Fruit fly (Drosophila melanogaster) whole organism, prepupa: ENCODE results near the gene CG42830.

ENCODE experiments used
- Blimp-1 ChIP-seq: fragments of 200-800 bp; sonication (Bioruptor generic); optimal IDR thresholded peaks from 3 replicates; lab custom pipeline; 2017; ENCODE audit warnings: missing biosample characterization, missing genetic modification characterization, mild to moderate bottlenecking, moderate library complexity, missing genetic modification reagents
- CG10631 ChIP-seq: fragments of 200-800 bp; sonication (Bioruptor generic); optimal IDR thresholded peaks from 2 replicates; lab custom pipeline; 2016; ENCODE audit warnings: missing biosample characterization, missing genetic modification characterization
- CG10669 ChIP-seq: fragments of 200-800 bp; sonication (Bioruptor generic); optimal IDR thresholded peaks from 3 replicates; lab custom pipeline; 2018; ENCODE audit warnings: missing biosample characterization, mild to moderate bottlenecking, missing genetic modification characterization, moderate library complexity
- CG11294 ChIP-seq: fragments of 200-800 bp; sonication (Bioruptor generic); IDR thresholded peaks from 2 replicates; pipeline ENCODE4 v1.3.6; 2022; ENCODE audit warnings: missing biosample characterization, missing genetic modification characterization
- CG11762 ChIP-seq: fragments of 200-800 bp; sonication (Bioruptor generic); optimal IDR thresholded peaks from 3 replicates; lab custom pipeline; 2016; ENCODE audit warnings: missing biosample characterization, missing genetic modification characterization; ENCODE audit not compliant: insufficient read depth
- CG11902 ChIP-seq: fragments of 200-800 bp; sonication (Bioruptor generic); optimal IDR thresholded peaks from 3 replicates; lab custom pipeline; 2016; ENCODE audit warnings: missing biosample characterization, missing genetic modification characterization
- CG15336 ChIP-seq: fragments of 200-800 bp; sonication (Bioruptor generic); IDR thresholded peaks from 2 replicates; pipeline ENCODE4 v1.3.6; 2022; ENCODE audit warnings: missing biosample characterization, missing genetic modification characterization
- CG1621 ChIP-seq: fragments of 200-800 bp; sonication (Bioruptor generic); optimal IDR thresholded peaks from 3 replicates; lab custom pipeline; 2018; ENCODE audit warnings: missing biosample characterization, mild to moderate bottlenecking, missing genetic modification characterization
- CG16779 ChIP-seq: fragments of 200-800 bp; sonication (Bioruptor generic); optimal IDR thresholded peaks from 3 replicates; lab custom pipeline; 2017; ENCODE audit warnings: missing biosample characterization, mild to moderate bottlenecking, missing genetic modification characterization
- CG3032 ChIP-seq: fragments of 200-800 bp; optimal IDR thresholded peaks from 2 replicates; lab custom pipeline; 2019; ENCODE audit warnings: missing biosample characterization, mild to moderate bottlenecking, missing genetic modification characterization, moderate library complexity
- CG31627 ChIP-seq: fragments of 200-800 bp; sonication (Bioruptor generic); optimal IDR thresholded peaks from 3 replicates; lab custom pipeline; 2016; ENCODE audit warnings: missing biosample characterization, missing genetic modification characterization
- CG32006 ChIP-seq: fragments of 200-800 bp; sonication (Bioruptor generic); optimal IDR thresholded peaks from 3 replicates; lab custom pipeline; 2017; ENCODE audit warnings: missing biosample characterization, mild to moderate bottlenecking, missing genetic modification characterization
- CG3919 ChIP-seq: fragments of 200-800 bp; sonication (Bioruptor generic); optimal IDR thresholded peaks from 3 replicates; lab custom pipeline; 2016; ENCODE audit warnings: missing biosample characterization, missing genetic modification characterization
- CG4318 ChIP-seq: fragments of 200-800 bp; sonication (Bioruptor generic); optimal IDR thresholded peaks from 3 replicates; lab custom pipeline; 2017; ENCODE audit warnings: missing biosample characterization, mild to moderate bottlenecking, missing genetic modification characterization
- CG6163 ChIP-seq: fragments of 200-800 bp; sonication (Bioruptor generic); IDR thresholded peaks from 3 replicates; pipeline ENCODE4 v1.3.6; 2022; ENCODE audit warnings: missing biosample characterization, missing genetic modification characterization
- CG6276 ChIP-seq: fragments of 200-800 bp; sonication (Bioruptor generic); optimal IDR thresholded peaks from 2 replicates; lab custom pipeline; 2017; ENCODE audit warnings: missing biosample characterization, mild to moderate bottlenecking, missing genetic modification characterization
- CG6792 ChIP-seq: fragments of 200-800 bp; sonication (Bioruptor generic); optimal IDR thresholded peaks from 3 replicates; lab custom pipeline; 2016; ENCODE audit warnings: missing biosample characterization, missing genetic modification characterization
- CG6854 ChIP-seq: fragments of 200-800 bp; sonication (Bioruptor generic); optimal IDR thresholded peaks from 2 replicates; lab custom pipeline; 2017; ENCODE audit warnings: missing biosample characterization, mild to moderate bottlenecking, missing genetic modification characterization
- CG7368 ChIP-seq: fragments of 200-800 bp; sonication (Bioruptor generic); optimal IDR thresholded peaks from 3 replicates; lab custom pipeline; 2016; ENCODE audit warnings: missing biosample characterization, missing genetic modification characterization
- CG8319 ChIP-seq: fragments of 200-800 bp; sonication (Bioruptor generic); optimal IDR thresholded peaks from 3 replicates; lab custom pipeline; 2016; ENCODE audit warnings: missing biosample characterization, missing genetic modification characterization
- CG8632 ChIP-seq: fragments of 200-800 bp; sonication (Bioruptor generic); optimal IDR thresholded peaks from 3 replicates; lab custom pipeline; 2016; ENCODE audit warnings: missing biosample characterization, missing genetic modification characterization
- Eip75B ChIP-seq: fragments of 200-800 bp; sonication (Bioruptor generic); optimal IDR thresholded peaks from 3 replicates; lab custom pipeline; 2016; ENCODE audit warnings: missing biosample characterization, missing genetic modification characterization
- Eip78C ChIP-seq: fragments of 200-800 bp; sonication (Bioruptor generic); peaks from one replicate; lab custom pipeline; 2016; ENCODE audit warnings: missing biosample characterization, missing genetic modification characterization
- Eip93F ChIP-seq: fragments of 200-800 bp; sonication (Bioruptor generic); optimal IDR thresholded peaks from 2 replicates; lab custom pipeline; 2016; ENCODE audit warnings: missing biosample characterization, mild to moderate bottlenecking, missing genetic modification characterization
- Ets21C ChIP-seq: fragments of 200-800 bp; sonication (Bioruptor generic); optimal IDR thresholded peaks from 3 replicates; lab custom pipeline; 2016; ENCODE audit warnings: missing biosample characterization, missing genetic modification characterization
- Ets96B ChIP-seq: fragments of 200-800 bp; optimal IDR thresholded peaks from 2 replicates; lab custom pipeline; 2019; ENCODE audit warnings: missing biosample characterization, mild to moderate bottlenecking, missing genetic modification characterization, moderate library complexity
- Gug ChIP-seq: fragments of 200-800 bp; sonication (Bioruptor generic); IDR thresholded peaks from 2 replicates; pipeline ENCODE4 v1.3.6; 2022; ENCODE audit warnings: missing biosample characterization, missing genetic modification characterization
- Hr39 ChIP-seq: fragments of 200-800 bp; sonication (Bioruptor generic); optimal IDR thresholded peaks from 2 replicates; lab custom pipeline; 2016; ENCODE audit warnings: missing biosample characterization, missing genetic modification characterization
- Met ChIP-seq: fragments of 200-800 bp; sonication (Bioruptor generic); optimal IDR thresholded peaks from 3 replicates; lab custom pipeline; 2016; ENCODE audit warnings: missing biosample characterization, missing genetic modification characterization
- OdsH ChIP-seq: fragments of 200-800 bp; sonication (Bioruptor generic); optimal IDR thresholded peaks from 3 replicates; lab custom pipeline; 2016; ENCODE audit warnings: missing biosample characterization, missing genetic modification characterization
- Smox ChIP-seq: fragments of 200-800 bp; sonication (Bioruptor generic); optimal IDR thresholded peaks from 3 replicates; lab custom pipeline; 2016; ENCODE audit warnings: missing biosample characterization, missing genetic modification characterization
- Sox102F ChIP-seq: fragments of 200-800 bp; sonication (Bioruptor generic); optimal IDR thresholded peaks from 2 replicates; lab custom pipeline; 2016; ENCODE audit warnings: missing biosample characterization, mild to moderate bottlenecking, missing genetic modification characterization
- Sox14 ChIP-seq: fragments of 200-800 bp; sonication (Bioruptor generic); optimal IDR thresholded peaks from 3 replicates; lab custom pipeline; 2016; ENCODE audit warnings: missing biosample characterization, missing genetic modification characterization
- achi ChIP-seq: fragments of 200-800 bp; sonication (Bioruptor generic); optimal IDR thresholded peaks from 3 replicates; lab custom pipeline; 2016; ENCODE audit warnings: missing biosample characterization, missing genetic modification characterization
- acj6 ChIP-seq: fragments of 200-800 bp; sonication (Bioruptor generic); optimal IDR thresholded peaks from 3 replicates; lab custom pipeline; 2016; ENCODE audit warnings: missing biosample characterization, missing genetic modification characterization
- cyc ChIP-seq: fragments of 200-800 bp; sonication (Bioruptor generic); optimal IDR thresholded peaks from 3 replicates; lab custom pipeline; 2016; ENCODE audit warnings: missing biosample characterization, missing genetic modification characterization
- eg ChIP-seq: fragments of 200-800 bp; sonication (Bioruptor generic); IDR thresholded peaks from 3 replicates; pipeline ENCODE4 v1.3.6; 2022; ENCODE audit warnings: missing biosample characterization, missing genetic modification characterization
- esn ChIP-seq: fragments of 200-800 bp; sonication (Bioruptor generic); optimal IDR thresholded peaks from 2 replicates; lab custom pipeline; 2016; ENCODE audit warnings: missing biosample characterization, mild to moderate bottlenecking, missing genetic modification characterization, moderate library complexity
- fd59A ChIP-seq: fragments of 200-800 bp; sonication (Bioruptor generic); optimal IDR thresholded peaks from 2 replicates; lab custom pipeline; 2017; ENCODE audit warnings: missing biosample characterization, mild to moderate bottlenecking, missing genetic modification characterization, missing genetic modification reagents
- fd85E ChIP-seq: fragments of 200-800 bp; sonication (Bioruptor generic); optimal IDR thresholded peaks from 3 replicates; lab custom pipeline; 2016; ENCODE audit warnings: missing biosample characterization, missing genetic modification characterization
- fkh ChIP-seq: fragments of 200-800 bp; sonication (Bioruptor generic); optimal IDR thresholded peaks from 3 replicates; lab custom pipeline; 2017; ENCODE audit warnings: missing biosample characterization, mild to moderate bottlenecking, missing genetic modification characterization, moderate library complexity
- lz ChIP-seq: fragments of 200-800 bp; sonication (Bioruptor generic); optimal IDR thresholded peaks from 3 replicates; lab custom pipeline; 2016; ENCODE audit warnings: missing biosample characterization, missing genetic modification characterization
- net ChIP-seq: fragments of 200-800 bp; sonication (Bioruptor generic); optimal IDR thresholded peaks from 3 replicates; lab custom pipeline; 2016; ENCODE audit warnings: missing biosample characterization, missing genetic modification characterization
- pdm3 ChIP-seq: fragments of 200-800 bp; sonication (Bioruptor generic); optimal IDR thresholded peaks from 3 replicates; lab custom pipeline; 2016; ENCODE audit warnings: missing biosample characterization, missing genetic modification characterization
- salr ChIP-seq, 2 experiments: fragments of 200-800 bp; sonication (Bioruptor generic); optimal IDR thresholded peaks; 3 replicates each; lab custom pipeline; 2016 to 2018; ENCODE audit warnings: missing biosample characterization in 2 of 2, missing genetic modification characterization in 2 of 2, mild to moderate bottlenecking in 1 of 2
- ss ChIP-seq, 2 experiments: fragments of 200-800 bp; sonication (Bioruptor generic); optimal IDR thresholded peaks; 2 replicates in 1 of 2; 3 replicates in 1 of 2; lab custom pipeline; 2017 to 2018; ENCODE audit warnings: mild to moderate bottlenecking in 2 of 2, missing biosample characterization in 2 of 2, missing genetic modification characterization in 2 of 2, moderate library complexity in 1 of 2
- svp ChIP-seq: fragments of 200-800 bp; sonication (Bioruptor generic); peaks from one replicate; lab custom pipeline; 2016; ENCODE audit warnings: missing biosample characterization, missing genetic modification characterization
- topi ChIP-seq: fragments of 200-800 bp; sonication (Bioruptor generic); optimal IDR thresholded peaks from 3 replicates; lab custom pipeline; 2016; ENCODE audit warnings: missing biosample characterization, missing genetic modification characterization
- vri ChIP-seq: fragments of 200-800 bp; sonication (Bioruptor generic); optimal IDR thresholded peaks from 3 replicates; lab custom pipeline; 2016; ENCODE audit warnings: missing biosample characterization, mild to moderate bottlenecking, missing genetic modification characterization

The CG42830 gene

DNA sequence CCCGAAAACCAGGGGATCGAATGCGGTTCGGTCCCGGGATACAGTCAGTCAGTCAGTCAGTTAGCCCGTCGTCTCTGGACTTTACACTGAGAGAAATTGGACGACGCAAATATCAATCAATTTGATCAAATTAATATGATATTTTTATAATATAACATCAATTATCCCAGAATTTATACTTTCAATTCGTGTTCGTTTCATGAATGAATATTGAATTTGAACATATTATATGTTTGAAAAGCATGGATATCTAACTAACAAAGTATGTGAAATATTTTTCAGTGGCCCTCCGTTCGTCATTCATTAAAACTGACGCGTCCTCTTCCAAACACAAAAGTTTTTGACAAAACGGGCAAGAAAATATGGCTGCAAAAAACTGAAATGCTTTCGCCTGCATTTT is 30.5 kb downstream of the CG42830 start (continued):
- no peak for TF ChIP-seq CG16779 (tag; lab: Kevin White, UChicago)
- TF ChIP-seq cyc (GFP tag; lab: Kevin White, UChicago) = peak; percentile 56
- TF ChIP-seq Sox102F (GFP tag; lab: Kevin White, UChicago) = peak; percentile 61
- no peak for TF ChIP-seq fd85E
- TF ChIP-seq Met (GFP tag; lab: Kevin White, UChicago) = peak; percentile 59
- peak; percentile 23 for TF ChIP-seq vri
- 0 out of 3 replicates have a peak, but pooled peaks have one; percentile 15 for TF ChIP-seq CG6163
- TF ChIP-seq CG11294 (GFP tag; lab: Robert Waterston, UW) = no peak
- TF ChIP-seq CG10631 (GFP tag; lab: Kevin White, UChicago) = peak; percentile 25
- TF ChIP-seq fkh (GFP tag; lab: Kevin White, UChicago) = no peak
- peak; percentile 2 for TF ChIP-seq Eip93F (GFP tag; lab: Kevin White, UChicago)
- TF ChIP-seq Smox (GFP tag; lab: Kevin White, UChicago) = peak; percentile 74
- peak; percentile 52 for TF ChIP-seq Hr39 (GFP tag; lab: Kevin White, UChicago)
- TF ChIP-seq pdm3 = peak; percentile 45
- TF ChIP-seq topi (GFP tag; lab: Kevin White, UChicago) = peak; percentile 65
- TF ChIP-seq eg (GFP tag; lab: Robert Waterston, UW) = no peak
- TF ChIP-seq CG3919 (GFP tag; lab: Kevin White, UChicago) = peak; percentile 49
- TF ChIP-seq achi = peak; percentile 53
- TF ChIP-seq CG31627 (GFP tag; lab: Kevin White, UChicago) = peak; percentile 52
- peak; percentile 21 for TF ChIP-seq net (GFP tag; lab: Kevin White, UChicago)
- TF ChIP-seq, all 60 proteins: peak for 31

DNA sequence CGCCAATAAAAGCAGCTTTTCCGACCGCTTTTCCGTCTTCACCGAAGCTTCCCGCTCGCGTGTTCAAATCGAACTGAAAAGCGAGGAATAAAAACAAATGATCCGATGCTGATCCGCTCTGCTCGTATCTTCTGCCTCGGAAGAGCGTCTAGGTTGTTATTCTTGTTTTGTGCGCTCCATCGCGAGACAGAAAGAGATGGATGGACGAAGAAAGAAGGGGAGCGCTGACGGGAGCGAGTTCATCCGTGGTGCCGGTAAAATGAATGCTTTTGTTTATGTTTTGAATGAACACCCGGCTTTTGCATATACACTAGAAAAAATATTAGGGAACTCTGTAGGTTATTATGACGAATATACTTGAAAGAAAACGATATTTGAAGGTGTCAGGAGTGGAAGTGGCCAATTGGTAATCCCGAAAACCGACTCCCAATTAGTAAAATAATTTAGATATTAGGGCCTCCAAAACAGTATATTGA is 34.1 kb downstream of the CG42830 start, which contains the start of gene CadN:
TSS of gene CadN (minus strand) at position 54 of the 476 bp plus-strand sequence.
- peak; percentile 51 for TF ChIP-seq Sox14 (GFP tag; lab: Kevin White, UChicago)
- TF ChIP-seq acj6 (GFP tag; lab: Kevin White, UChicago) = peak; percentile 26
- TF ChIP-seq fd59A (GFP tag; lab: Kevin White, UChicago) = peak; percentile 13
- peak; percentile 75 for TF ChIP-seq CG6276
- no peak for TF ChIP-seq CG11902 (GFP tag; lab: Kevin White, UChicago)
- TF ChIP-seq topi (GFP tag; lab: Kevin White, UChicago) = peak; percentile 39
- peak; percentile 28 for TF ChIP-seq CG3919 (GFP tag; lab: Kevin White, UChicago)
- peak; percentile 74 for TF ChIP-seq CG16779 (tag; lab: Kevin White, UChicago)
- peak; percentile 31 for TF ChIP-seq esn
- TF ChIP-seq CG10631 (GFP tag; lab: Kevin White, UChicago) = no peak
- peak; percentile 29 for TF ChIP-seq Sox102F (GFP tag; lab: Kevin White, UChicago)
- peak; percentile 69 for TF ChIP-seq CG3032 (tag; lab: Kevin White, UChicago)
- peak; percentile 66 for TF ChIP-seq CG15336 (GFP tag; lab: Robert Waterston, UW)
- peak; percentile 30 for TF ChIP-seq CG6792 (GFP tag; lab: Kevin White, UChicago)
- TF ChIP-seq svp (GFP tag; lab: Kevin White, UChicago) = peak; percentile 71
- TF ChIP-seq achi = peak; percentile 50
- peak; percentile 58 for TF ChIP-seq Gug (GFP tag; lab: Robert Waterston, UW)
- no peak for TF ChIP-seq CG31627 (GFP tag; lab: Kevin White, UChicago)
- peak; percentile 76 to 81 for TF ChIP-seq ss (GFP tag; optimal IDR thresholded peaks at IDR 0.05; lab: Kevin White, UChicago)
- TF ChIP-seq CG32006 (GFP tag; lab: Kevin White, UChicago) = peak; percentile 64
- TF ChIP-seq net (GFP tag; lab: Kevin White, UChicago) = peak; percentile 71
- TF ChIP-seq OdsH (GFP tag; lab: Kevin White, UChicago) = peak; percentile 50
- peak; percentile 64 to 67 for TF ChIP-seq salr (GFP tag; optimal IDR thresholded peaks at IDR 0.05; lab: Kevin White, UChicago)
- TF ChIP-seq Ets21C = no peak
- TF ChIP-seq CG6854 (GFP tag; lab: Kevin White, UChicago) = peak; percentile 56
- no peak for TF ChIP-seq CG8632 (GFP tag; lab: Kevin White, UChicago)
- TF ChIP-seq Eip78C = peak; percentile 67
- TF ChIP-seq Blimp-1 (GFP tag; lab: Kevin White, UChicago) = no peak
- peak; percentile 5 for TF ChIP-seq Met (GFP tag; lab: Kevin White, UChicago)
- peak; percentile 82 for TF ChIP-seq CG1621 (tag; lab: Kevin White, UChicago)
- no peak for TF ChIP-seq CG8319
- peak; percentile 19 for TF ChIP-seq CG7368 (GFP tag; lab: Kevin White, UChicago)
- no peak for TF ChIP-seq CG11762 (GFP tag; lab: Kevin White, UChicago)
- no peak for TF ChIP-seq lz
- TF ChIP-seq CG11294 (GFP tag; lab: Robert Waterston, UW) = no peak
- TF ChIP-seq Ets96B (tag; lab: Kevin White, UChicago) = peak; percentile 67
- peak; percentile 64 for TF ChIP-seq Eip75B
- TF ChIP-seq CG4318 = peak; percentile 10
- TF ChIP-seq eg (GFP tag; lab: Robert Waterston, UW) = peak; percentile 87
- TF ChIP-seq CG10669 = peak; percentile 67
